Worm (Caenorhabditis elegans) whole organism, late embryonic: ENCODE measurements around the gene Y42G9A.1.
A peak's percentile ranks its signal among the peaks of the same experiment; 100 is the strongest.

Experiments used
- C08G9.2 ChIP-seq: sonication (generic microtip); optimal IDR thresholded peaks from 2 replicates; lab custom pipeline; 2016; ENCODE audit warnings: mild to moderate bottlenecking, missing genetic modification characterization, moderate library complexity, missing compliant biosample characterization
- K02D7.2 ChIP-seq: sonication (generic microtip); optimal IDR thresholded peaks from 2 replicates; lab custom pipeline; 2017; ENCODE audit warnings: mild to moderate bottlenecking, missing genetic modification characterization, missing compliant biosample characterization
- K09A11.1 ChIP-seq: sonication (generic microtip); optimal IDR thresholded peaks from 2 replicates; lab custom pipeline; 2017; ENCODE audit warnings: antibody characterized with exemption, mild to moderate bottlenecking, missing genetic modification characterization, missing compliant biosample characterization; ENCODE audit not compliant: insufficient read depth
- ceh-14 ChIP-seq: sonication (generic microtip); optimal IDR thresholded peaks from 2 replicates; lab custom pipeline; 2016; ENCODE audit warnings: missing genotype, missing genetic modification characterization, missing compliant biosample characterization
- ceh-18 ChIP-seq: sonication (generic microtip); optimal IDR thresholded peaks from 2 replicates; lab custom pipeline; 2016; ENCODE audit warnings: missing genetic modification characterization, missing compliant biosample characterization
- ceh-19 ChIP-seq: fragments of 200-800 bp; sonication (Bioruptor generic); optimal IDR thresholded peaks from 2 replicates; lab custom pipeline; 2018; ENCODE audit warnings: mild to moderate bottlenecking, missing genetic modification characterization, missing compliant biosample characterization
- ceh-30 ChIP-seq: fragments of 150-350 bp; optimal IDR thresholded peaks from 2 replicates; lab custom pipeline; 2014; ENCODE audit warnings: missing biosample characterization, missing genetic modification characterization
- ceh-31 ChIP-seq: sonication (generic microtip); optimal IDR thresholded peaks from 2 replicates; lab custom pipeline; 2016; ENCODE audit warnings: missing genetic modification characterization, missing compliant biosample characterization
- ceh-34 ChIP-seq: sonication (generic microtip); optimal IDR thresholded peaks from 2 replicates; lab custom pipeline; 2016; ENCODE audit warnings: mild to moderate bottlenecking, missing genetic modification characterization, missing compliant biosample characterization
- ceh-45 ChIP-seq: fragments of 200-800 bp; sonication (Bioruptor generic); IDR thresholded peaks from 2 replicates; pipeline ENCODE4 v1.3.6; 2022; ENCODE audit warnings: missing genetic modification reagents, missing genetic modification characterization, missing compliant biosample characterization
- ceh-48 ChIP-seq: sonication (generic microtip); optimal IDR thresholded peaks from 2 replicates; lab custom pipeline; 2016; ENCODE audit warnings: missing genetic modification characterization, inconsistent platforms, missing compliant biosample characterization
- ceh-9 ChIP-seq: sonication (generic microtip); optimal IDR thresholded peaks from 2 replicates; lab custom pipeline; 2016; ENCODE audit warnings: mild to moderate bottlenecking, missing genetic modification characterization, inconsistent platforms, missing compliant biosample characterization
- che-1 ChIP-seq: sonication (generic microtip); optimal IDR thresholded peaks from 2 replicates; lab custom pipeline; 2016; ENCODE audit warnings: mild to moderate bottlenecking, missing genetic modification characterization, missing compliant biosample characterization
- dmd-4 ChIP-seq: sonication (generic microtip); optimal IDR thresholded peaks from 2 replicates; lab custom pipeline; 2016; ENCODE audit warnings: borderline replicate concordance, missing genetic modification characterization, missing compliant biosample characterization
- dve-1 ChIP-seq: sonication (generic microtip); optimal IDR thresholded peaks from 2 replicates; lab custom pipeline; 2017; ENCODE audit warnings: antibody characterized with exemption, mild to moderate bottlenecking, missing genetic modification characterization, missing compliant biosample characterization
- elt-2 ChIP-seq: sonication (generic microtip); optimal IDR thresholded peaks from 2 replicates; lab custom pipeline; 2016; ENCODE audit warnings: missing genetic modification reagents, missing genetic modification characterization, missing compliant biosample characterization
- fax-1 ChIP-seq: sonication (generic microtip); optimal IDR thresholded peaks from 2 replicates; lab custom pipeline; 2016; ENCODE audit warnings: missing genotype, missing genetic modification characterization, missing compliant biosample characterization
- fkh-10 ChIP-seq: fragments of 150-350 bp; optimal IDR thresholded peaks from 2 replicates; lab custom pipeline; 2014; ENCODE audit warnings: missing biosample characterization, missing genetic modification reagents, missing genetic modification characterization
- fkh-6 ChIP-seq: sonication (generic microtip); optimal IDR thresholded peaks from 2 replicates; lab custom pipeline; 2016; ENCODE audit warnings: missing genetic modification characterization, missing compliant biosample characterization
- hlh-13 ChIP-seq: fragments of 200-800 bp; sonication (Bioruptor generic); optimal IDR thresholded peaks from 2 replicates; lab custom pipeline; 2018; ENCODE audit warnings: mild to moderate bottlenecking, missing genetic modification characterization, missing compliant biosample characterization
- hlh-30 ChIP-seq: sonication (generic microtip); optimal IDR thresholded peaks from 2 replicates; lab custom pipeline; 2017; ENCODE audit warnings: antibody characterized with exemption, missing genetic modification characterization, missing compliant biosample characterization; ENCODE audit not compliant: insufficient read depth
- hlh-8 ChIP-seq: sonication (generic microtip); optimal IDR thresholded peaks from 2 replicates; lab custom pipeline; 2016; ENCODE audit warnings: missing genotype, missing genetic modification characterization, missing compliant biosample characterization
- lim-6 ChIP-seq: sonication (generic microtip); optimal IDR thresholded peaks from 2 replicates; lab custom pipeline; 2016; ENCODE audit warnings: missing genetic modification characterization, missing compliant biosample characterization
- madf-2 ChIP-seq: sonication (generic microtip); optimal IDR thresholded peaks from 2 replicates; lab custom pipeline; 2017; ENCODE audit warnings: missing genetic modification characterization, missing compliant biosample characterization
- nfya-1 ChIP-seq: sonication (generic microtip); optimal IDR thresholded peaks from 2 replicates; lab custom pipeline; 2017; ENCODE audit warnings: missing genetic modification characterization, mild to moderate bottlenecking, missing compliant biosample characterization, antibody characterized with exemption, moderate library complexity
- nhr-232 ChIP-seq: sonication (generic microtip); optimal IDR thresholded peaks from 2 replicates; lab custom pipeline; 2016; ENCODE audit warnings: missing genetic modification characterization, missing compliant biosample characterization
- odd-2 ChIP-seq: sonication (generic microtip); optimal IDR thresholded peaks from 2 replicates; lab custom pipeline; 2017; ENCODE audit warnings: antibody characterized with exemption, mild to moderate bottlenecking, missing genetic modification characterization, missing compliant biosample characterization
- pag-3 ChIP-seq: sonication (generic microtip); optimal IDR thresholded peaks from 2 replicates; lab custom pipeline; 2016; ENCODE audit warnings: missing compliant biosample characterization, missing genetic modification characterization, borderline replicate concordance
- pax-1 ChIP-seq: fragments of 150-350 bp; optimal IDR thresholded peaks from 2 replicates; lab custom pipeline; 2014; ENCODE audit warnings: missing biosample characterization, missing genetic modification characterization
- pha-2 ChIP-seq: sonication (generic microtip); optimal IDR thresholded peaks from 2 replicates; lab custom pipeline; 2017; ENCODE audit warnings: mild to moderate bottlenecking, missing genetic modification characterization, missing compliant biosample characterization
- pha-4 ChIP-seq: fragments of 150-350 bp; optimal IDR thresholded peaks from 2 replicates; lab custom pipeline; 2018; ENCODE audit warnings: missing biosample characterization, missing genetic modification reagents, missing genetic modification characterization
- pros-1 ChIP-seq: fragments of 150-350 bp; optimal IDR thresholded peaks from 2 replicates; lab custom pipeline; 2014; ENCODE audit warnings: missing biosample characterization, missing genetic modification reagents, missing genetic modification characterization
- ref-2 ChIP-seq: sonication (generic microtip); optimal IDR thresholded peaks from 2 replicates; lab custom pipeline; 2016; ENCODE audit warnings: missing genetic modification characterization, missing compliant biosample characterization
- sdc-2 ChIP-seq: sonication (generic microtip); optimal IDR thresholded peaks from 2 replicates; lab custom pipeline; 2016; ENCODE audit warnings: missing genotype, missing genetic modification characterization, missing compliant biosample characterization
- sox-2 ChIP-seq: fragments of 200-800 bp; sonication (Bioruptor generic); IDR thresholded peaks from 2 replicates; pipeline ENCODE4 v1.3.6; 2022; ENCODE audit warnings: missing genetic modification reagents, missing genetic modification characterization, missing compliant biosample characterization
- tbx-2 ChIP-seq: sonication (generic microtip); optimal IDR thresholded peaks from 2 replicates; lab custom pipeline; 2016; ENCODE audit warnings: missing genetic modification characterization, missing compliant biosample characterization
- ttx-3 ChIP-seq: sonication (generic microtip); optimal IDR thresholded peaks from 2 replicates; lab custom pipeline; 2016; ENCODE audit warnings: missing genetic modification reagents, missing genetic modification characterization, missing compliant biosample characterization
- unc-42 ChIP-seq: sonication (generic microtip); optimal IDR thresholded peaks from 2 replicates; lab custom pipeline; 2016; ENCODE audit warnings: missing genotype, missing genetic modification characterization, missing compliant biosample characterization
- unc-55 ChIP-seq: sonication (generic microtip); optimal IDR thresholded peaks from 2 replicates; lab custom pipeline; 2017; ENCODE audit warnings: missing biosample characterization, missing genetic modification reagents, missing genetic modification characterization
- zip-5 ChIP-seq: sonication (generic microtip); optimal IDR thresholded peaks from 2 replicates; lab custom pipeline; 2016; ENCODE audit warnings: missing genetic modification characterization, missing compliant biosample characterization

Y42G9A.1 gene

DNA sequence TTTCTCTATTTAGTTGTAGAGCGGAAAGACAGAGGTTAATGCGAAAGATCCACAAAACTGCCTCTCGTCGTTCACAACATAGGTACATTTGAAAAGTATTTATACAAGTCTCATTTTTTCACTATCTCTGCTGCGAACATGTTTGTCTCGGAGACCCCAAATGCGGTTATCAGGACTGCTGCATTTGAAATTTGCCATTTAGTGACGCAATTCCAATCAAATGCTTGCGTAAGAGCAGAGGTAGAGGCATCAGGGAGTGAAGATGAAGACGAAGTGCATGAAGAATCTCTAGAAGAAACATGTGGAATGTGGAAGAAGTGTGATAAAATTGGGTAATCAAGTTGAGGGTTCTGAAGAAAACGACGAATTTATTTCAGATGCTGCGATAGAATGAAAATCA is 15.7 kb upstream of the Y42G9A.1 start:
- TF ChIP-seq che-1 (tag; lab: Kevin White, UChicago) (no peak), pha-4 (tag; lab: Kevin White, UChicago) (no peak), elt-2 (tag; lab: Kevin White, UChicago) (peak; percentile 47), sox-2 (no peak)

ce11 chrIII:6135211-6135610 is 14.6 kb upstream of the Y42G9A.1 start:
- peak; percentile 10 for TF ChIP-seq ceh-19
- no peak for TF ChIP-seq fkh-10 (GFP tag; lab: Kevin White, UChicago)
- no peak for TF ChIP-seq ceh-45 (GFP tag; lab: Robert Waterston, UW)
- TF ChIP-seq ceh-9 (tag; lab: Kevin White, UChicago): no peak
- peak; percentile 29 for TF ChIP-seq tbx-2 (tag; lab: Kevin White, UChicago)
- TF ChIP-seq K02D7.2: no peak
- peak; percentile 42 for TF ChIP-seq ceh-31 (tag; lab: Kevin White, UChicago)
- no peak for TF ChIP-seq pag-3 (tag; lab: Kevin White, UChicago)
- TF ChIP-seq sdc-2: peak; percentile 22
- peak; percentile 74 for TF ChIP-seq unc-42 (tag; lab: Kevin White, UChicago)
- TF ChIP-seq ref-2 (tag; lab: Kevin White, UChicago): peak; percentile 30
- TF ChIP-seq, all 69 proteins: peak for 6

DNA sequence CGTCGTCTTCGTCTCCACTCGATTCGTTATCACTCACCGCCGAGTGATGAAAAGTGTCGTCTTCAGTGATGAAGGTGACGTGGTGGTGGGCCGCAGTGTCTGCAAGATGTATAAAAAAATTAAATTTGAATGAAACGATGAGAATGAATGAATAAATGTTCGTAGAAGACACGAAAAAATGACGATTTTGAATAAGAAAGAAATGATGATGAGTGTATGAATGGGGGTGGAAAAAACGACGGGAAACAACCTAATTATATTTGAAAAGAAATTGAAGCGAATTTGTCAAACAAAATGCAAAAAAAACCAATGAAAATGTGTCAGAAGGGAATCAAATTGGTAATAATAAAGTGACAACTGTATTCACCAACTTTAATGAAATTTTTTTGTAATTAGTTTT is 13.6 kb upstream of the Y42G9A.1 start, which contains the start of gene mvk-1:
mvk-1 (minus strand) TSS at position 101 of the 400 bp plus-strand sequence.
- TF ChIP-seq ttx-3 (tag; lab: Kevin White, UChicago) (no peak), hlh-30 (no peak), che-1 (tag; lab: Kevin White, UChicago) (no peak), nhr-232 (tag; lab: Kevin White, UChicago) (no peak), C08G9.2 (tag; lab: Kevin White, UChicago) (no peak), ceh-45 (GFP tag; lab: Robert Waterston, UW) (no peak), odd-2 (tag; lab: Kevin White, UChicago) (no peak), fkh-6 (tag; lab: Kevin White, UChicago) (no peak), sox-2 (no peak), pax-1 (tag; lab: Kevin White, UChicago) (no peak), K09A11.1 (tag; lab: Kevin White, UChicago) (no peak), pros-1 (tag; lab: Kevin White, UChicago) (no peak), ref-2 (tag; lab: Kevin White, UChicago) (no peak), unc-42 (tag; lab: Kevin White, UChicago) (no peak), hlh-8 (no peak), unc-55 (no peak)
- TF ChIP-seq, all 69 proteins: peak for 0

DNA sequence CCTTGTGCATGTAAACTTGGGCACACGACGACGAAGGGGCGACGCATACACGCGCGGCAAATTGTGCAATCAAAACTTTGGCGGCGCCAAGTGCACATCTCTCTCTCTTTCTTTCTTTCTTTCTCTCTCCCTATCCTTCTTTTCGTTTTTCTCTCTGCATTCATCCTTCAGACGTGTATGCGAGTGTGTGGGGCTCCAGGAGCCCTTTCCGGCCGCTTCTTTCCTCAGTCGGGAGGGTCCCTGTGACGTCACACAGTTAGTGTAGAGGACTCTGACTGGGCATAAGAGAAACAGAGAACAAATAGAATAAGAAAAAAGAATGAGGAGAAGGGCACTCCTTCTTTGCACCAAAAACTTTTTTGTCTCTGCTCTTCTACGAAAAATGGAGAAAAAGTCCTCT is 12.3 kb upstream of the Y42G9A.1 start:
- TF ChIP-seq ceh-48 (tag; lab: Kevin White, UChicago) (no peak), ceh-34 (tag; lab: Kevin White, UChicago) (peak; percentile 21), nfya-1 (tag; lab: Kevin White, UChicago) (peak; percentile 43), ceh-31 (tag; lab: Kevin White, UChicago) (peak; percentile 74), fax-1 (tag; lab: Kevin White, UChicago) (peak; percentile 6), pha-2 (tag; lab: Kevin White, UChicago) (no peak), ceh-18 (tag; lab: Kevin White, UChicago) (peak; percentile 63), unc-42 (tag; lab: Kevin White, UChicago) (peak; percentile 80), fkh-6 (tag; lab: Kevin White, UChicago) (no peak), unc-55 (no peak), sox-2 (no peak), dmd-4 (peak; percentile 15), pros-1 (tag; lab: Kevin White, UChicago) (peak; percentile 55), elt-2 (tag; lab: Kevin White, UChicago) (no peak), lim-6 (tag; lab: Kevin White, UChicago) (no peak), ceh-14 (tag; lab: Kevin White, UChicago) (peak; percentile 51), hlh-13 (no peak), ttx-3 (tag; lab: Kevin White, UChicago) (no peak), ceh-30 (tag; lab: Kevin White, UChicago) (no peak), pag-3 (tag; lab: Kevin White, UChicago) (no peak), zip-5 (tag; lab: Kevin White, UChicago) (no peak), madf-2 (tag; lab: Kevin White, UChicago) (peak; percentile 25), dve-1 (tag; lab: Kevin White, UChicago) (no peak), tbx-2 (tag; lab: Kevin White, UChicago) (peak; percentile 39), ref-2 (tag; lab: Kevin White, UChicago) (no peak), ceh-9 (tag; lab: Kevin White, UChicago) (no peak)
